Worm (Caenorhabditis elegans): Measurements from ENCODE around the gene C53A3.3.

ce11 chrV:5805467-5805866 lies 49.2 kb downstream of the C53A3.3 start, which contains the start of gene ZC250.5:
- TF ChIP-seq nhr-25 (tag; optimal IDR thresholded peaks at IDR 0.05) (no peak), elt-3 (tag; optimal IDR thresholded peaks at IDR 0.05) (no peak), ama-1 (optimal IDR thresholded peaks at IDR 0.05) (no peak), lin-13 (GFP tag; optimal IDR thresholded peaks at IDR 0.05) (no peak), unc-62 (GFP tag; optimal IDR thresholded peaks at IDR 0.05) (no peak), nhr-11 (tag; optimal IDR thresholded peaks at IDR 0.05) (no peak), unc-39 (tag; optimal IDR thresholded peaks at IDR 0.05) (no peak), lin-39 (tag; optimal IDR thresholded peaks at IDR 0.05) (no peak), elt-1 (tag; optimal IDR thresholded peaks at IDR 0.05) (no peak), nhr-77 (tag; optimal IDR thresholded peaks at IDR 0.05) (no peak), alr-1 (tag; optimal IDR thresholded peaks at IDR 0.05) (no peak), zag-1 (tag; optimal IDR thresholded peaks at IDR 0.05) (no peak), lsy-2 (tag; optimal IDR thresholded peaks at IDR 0.05) (no peak), lin-11 (tag; optimal IDR thresholded peaks at IDR 0.05) (no peak)

Measured in whole organism, L2 larva.